Worm (Caenorhabditis elegans) whole organism, early embryonic: ENCODE data around the gene arrd-3.

Experiments
- B0310.2 ChIP-seq: sonication (generic microtip); optimal IDR thresholded peaks from 2 replicates; lab custom pipeline; 2016; ENCODE audit warnings: mild to moderate bottlenecking, missing genetic modification characterization, missing compliant biosample characterization
- F13C5.2 ChIP-seq: sonication (generic microtip); optimal IDR thresholded peaks from 2 replicates; lab custom pipeline; 2017; ENCODE audit warnings: mild to moderate bottlenecking, missing genetic modification characterization, inconsistent platforms, missing compliant biosample characterization
- ama-1 ChIP-seq: fragments of 150-350 bp; optimal IDR thresholded peaks from 2 replicates; lab custom pipeline; 2014
- ceh-13 ChIP-seq: fragments of 200-800 bp; sonication (Bioruptor generic); optimal IDR thresholded peaks from 2 replicates; lab custom pipeline; 2018; ENCODE audit warnings: mild to moderate bottlenecking, missing genetic modification characterization, missing compliant biosample characterization
- ceh-36 ChIP-seq: sonication (generic microtip); optimal IDR thresholded peaks from 2 replicates; lab custom pipeline; 2016; ENCODE audit warnings: missing genetic modification characterization, inconsistent platforms, missing compliant biosample characterization
- flt-1 ChIP-seq: fragments of 200-800 bp; sonication (Bioruptor generic); IDR thresholded peaks from 2 replicates; pipeline ENCODE4 v1.3.6; 2022; ENCODE audit warnings: missing genetic modification characterization, missing compliant biosample characterization
- hmbx-1 ChIP-seq: sonication (generic microtip); optimal IDR thresholded peaks from 2 replicates; lab custom pipeline; 2016; ENCODE audit warnings: mild to moderate bottlenecking, missing genetic modification characterization, missing compliant biosample characterization
- hmg-4 ChIP-seq: fragments of 200-800 bp; sonication (Bioruptor generic); optimal IDR thresholded peaks from 2 replicates; lab custom pipeline; 2018; ENCODE audit warnings: mild to moderate bottlenecking, missing genetic modification characterization, missing compliant biosample characterization
- tbx-37 ChIP-seq: fragments of 200-800 bp; sonication (Bioruptor generic); conservative IDR thresholded peaks from 2 replicates; pipeline ENCODE4 v1.3.6; 2022; ENCODE audit warnings: missing genetic modification reagents, missing genetic modification characterization, missing compliant biosample characterization
- tra-4 ChIP-seq: sonication (generic microtip); optimal IDR thresholded peaks from 2 replicates; lab custom pipeline; 2017; ENCODE audit warnings: missing genetic modification characterization, missing compliant biosample characterization

ce11 chrII:9399746-9400145 is 12.6 kb upstream of the arrd-3 start, which contains the start of gene Y51B9A.7:
- no peak for TF ChIP-seq ceh-13 (GFP tag; lab: Kevin White, UChicago)
- no peak for TF ChIP-seq ama-1 (lab: Kevin White, UChicago)
- TF ChIP-seq B0310.2 (tag; lab: Kevin White, UChicago), result no peak
- no peak for TF ChIP-seq tra-4
- no peak for TF ChIP-seq flt-1 (GFP tag; lab: Robert Waterston, UW)
- TF ChIP-seq hmbx-1 (tag; lab: Kevin White, UChicago), result no peak
- TF ChIP-seq F13C5.2 (tag; lab: Kevin White, UChicago), result no peak
- no peak for TF ChIP-seq ceh-36 (tag; lab: Kevin White, UChicago)
- no peak for TF ChIP-seq tbx-37 (GFP tag; lab: Robert Waterston, UW)
- TF ChIP-seq hmg-4 (GFP tag; lab: Kevin White, UChicago), result no peak
